Worm (Caenorhabditis elegans): ENCODE measurements around the gene mep-1.

DNA sequence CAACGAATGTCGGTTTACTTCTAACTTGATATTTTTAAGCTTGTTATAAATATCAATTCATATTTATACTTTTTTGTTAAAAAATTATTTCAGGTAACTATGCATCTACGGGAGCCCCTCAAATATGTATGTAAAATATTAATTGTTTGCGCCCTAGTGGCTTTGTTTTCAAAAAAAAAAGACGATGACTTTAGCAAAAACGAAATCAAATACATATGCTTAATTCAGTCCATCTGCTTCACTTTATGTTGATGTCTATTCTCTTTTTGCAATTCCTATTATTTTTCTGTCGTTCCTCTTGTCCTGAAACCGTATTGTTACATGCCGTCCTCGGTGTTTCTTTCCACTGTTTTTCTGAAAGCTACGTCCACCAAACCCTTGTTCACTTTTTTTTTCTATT, 45.4 kb downstream of the mep-1 start:
- TF ChIP-seq ekl-4 (GFP tag; IDR thresholded peaks at IDR 0.05) (no peak), K12H6.12 (tag; optimal IDR thresholded peaks at IDR 0.05) (no peak), nhr-179 (tag; optimal IDR thresholded peaks at IDR 0.05) (no peak), unc-130 (GFP tag; optimal IDR thresholded peaks at IDR 0.05) (no peak), ztf-3 (GFP tag; optimal IDR thresholded peaks at IDR 0.05) (no peak), pbrm-1 (GFP tag; IDR thresholded peaks at IDR 0.05) (no peak), pha-4 (tag; optimal IDR thresholded peaks at IDR 0.05) (no peak), ztf-22 (GFP tag; optimal IDR thresholded peaks at IDR 0.05) (no peak), lin-26 (GFP tag; IDR thresholded peaks at IDR 0.05) (no peak), unc-62 (GFP tag; optimal IDR thresholded peaks at IDR 0.05) (no peak), him-1 (tag; optimal IDR thresholded peaks at IDR 0.05) (no peak), zim-3 (tag; optimal IDR thresholded peaks at IDR 0.05) (no peak), athp-1 (tag; optimal IDR thresholded peaks at IDR 0.05) (no peak)

All from whole organism, young adult.